Worm (Caenorhabditis elegans) whole organism, L3 larva: ENCODE results near the gene Y17G7B.18.

Experiments
- R02D3.7 ChIP-seq: fragments of 150-350 bp; optimal IDR thresholded peaks from 2 replicates; lab custom pipeline; 2014; ENCODE audit warnings: missing biosample characterization, missing genetic modification characterization
- ZK546.5 ChIP-seq: sonication (generic microtip); optimal IDR thresholded peaks from 2 replicates; lab custom pipeline; 2017; ENCODE audit warnings: missing biosample characterization, missing genetic modification characterization
- aly-2 ChIP-seq: fragments of 150-350 bp; optimal IDR thresholded peaks from 2 replicates; lab custom pipeline; 2014; ENCODE audit warnings: missing biosample characterization, missing genetic modification characterization
- ama-1 ChIP-seq: fragments of 150-350 bp; optimal IDR thresholded peaks from 2 replicates; lab custom pipeline; 2018
- ceh-16 ChIP-seq: sonication (generic microtip); optimal IDR thresholded peaks from 2 replicates; lab custom pipeline; 2017; ENCODE audit warnings: missing biosample characterization, missing genetic modification characterization
- ceh-28 ChIP-seq: fragments of 150-350 bp; optimal IDR thresholded peaks from 2 replicates; lab custom pipeline; 2014; ENCODE audit warnings: missing biosample characterization, missing genetic modification reagents, missing genetic modification characterization
- ceh-82 ChIP-seq: fragments of 150-350 bp; optimal IDR thresholded peaks from 2 replicates; lab custom pipeline; 2014; ENCODE audit warnings: missing biosample characterization, missing genetic modification characterization
- ceh-9 ChIP-seq: sonication (generic microtip); optimal IDR thresholded peaks from 2 replicates; lab custom pipeline; 2018; ENCODE audit warnings: missing biosample characterization, missing genetic modification characterization
- daf-12 ChIP-seq: fragments of 150-350 bp; optimal IDR thresholded peaks from 2 replicates; lab custom pipeline; 2014; ENCODE audit warnings: missing biosample characterization, missing genetic modification reagents, missing genetic modification characterization
- egl-27 ChIP-seq: sonication (generic microtip); optimal IDR thresholded peaks from 4 replicates; lab custom pipeline; 2017; ENCODE audit warnings: missing biosample characterization, missing genetic modification reagents, missing genetic modification characterization
- egl-5 ChIP-seq: fragments of 150-350 bp; optimal IDR thresholded peaks from 2 replicates; lab custom pipeline; 2017; ENCODE audit warnings: missing biosample characterization, missing genetic modification reagents, missing genetic modification characterization, inconsistent platforms
- elt-1 ChIP-seq: fragments of 150-350 bp; optimal IDR thresholded peaks from 2 replicates; lab custom pipeline; 2014; ENCODE audit warnings: missing biosample characterization, missing genetic modification characterization
- elt-2 ChIP-seq: sonication (generic microtip); optimal IDR thresholded peaks from 2 replicates; lab custom pipeline; 2016; ENCODE audit warnings: missing genetic modification reagents, mild to moderate bottlenecking, missing genetic modification characterization, missing compliant biosample characterization
- elt-3 ChIP-seq, 3 experiments: fragments of 150-350 bp in 1 of 3; sonication (generic microtip) in 2 of 3; optimal IDR thresholded peaks; 2 replicates in 2 of 3; 4 replicates in 1 of 3; lab custom pipeline; 2014 to 2017; ENCODE audit warnings: missing biosample characterization in 3 of 3, missing genetic modification characterization in 3 of 3
- eor-1 ChIP-seq, 2 experiments: fragments of 150-350 bp; optimal IDR thresholded peaks; 2 replicates each; lab custom pipeline; 2014 to 2018; ENCODE audit warnings: missing biosample characterization in 2 of 2, missing genetic modification characterization in 2 of 2
- fkh-10 ChIP-seq: sonication (generic microtip); optimal IDR thresholded peaks from 2 replicates; lab custom pipeline; 2017; ENCODE audit warnings: missing biosample characterization, missing genetic modification reagents, missing genetic modification characterization
- fkh-2 ChIP-seq: fragments of 150-350 bp; optimal IDR thresholded peaks from 2 replicates; lab custom pipeline; 2014; ENCODE audit warnings: missing biosample characterization, missing genetic modification reagents, missing genetic modification characterization
- hmg-11 ChIP-seq: sonication (generic microtip); optimal IDR thresholded peaks from 2 replicates; lab custom pipeline; 2016; ENCODE audit warnings: missing genetic modification characterization, missing compliant biosample characterization
- jun-1 ChIP-seq: fragments of 150-350 bp; optimal IDR thresholded peaks from 2 replicates; lab custom pipeline; 2014; ENCODE audit warnings: missing biosample characterization, missing genetic modification reagents, missing genetic modification characterization
- lin-15B ChIP-seq: fragments of 150-350 bp; optimal IDR thresholded peaks from 2 replicates; lab custom pipeline; 2014; ENCODE audit warnings: missing biosample characterization, missing genetic modification characterization
- lin-39 ChIP-seq: fragments of 150-350 bp; optimal IDR thresholded peaks from 2 replicates; lab custom pipeline; 2018; ENCODE audit warnings: missing biosample characterization, missing genetic modification reagents, missing genetic modification characterization
- lsy-12 ChIP-seq: sonication (generic microtip); optimal IDR thresholded peaks from 2 replicates; lab custom pipeline; 2016; ENCODE audit warnings: mild to moderate bottlenecking, missing genetic modification characterization, missing compliant biosample characterization
- mdl-1 ChIP-seq: fragments of 150-350 bp; optimal IDR thresholded peaks from 2 replicates; lab custom pipeline; 2014; ENCODE audit warnings: missing biosample characterization, missing genetic modification characterization
- mml-1 ChIP-seq: fragments of 150-350 bp; sonication (generic microtip); optimal IDR thresholded peaks from 3 replicates; lab custom pipeline; 2014; ENCODE audit warnings: missing biosample characterization, missing genetic modification characterization
- nfya-1 ChIP-seq: sonication (generic microtip); optimal IDR thresholded peaks from 2 replicates; lab custom pipeline; 2017; ENCODE audit warnings: missing genetic modification characterization, mild to moderate bottlenecking, missing compliant biosample characterization, antibody characterized with exemption, moderate library complexity; ENCODE audit not compliant: insufficient read depth
- nhr-11 ChIP-seq: fragments of 150-350 bp; optimal IDR thresholded peaks from 2 replicates; lab custom pipeline; 2014; ENCODE audit warnings: missing biosample characterization, missing genetic modification characterization
- nhr-12 ChIP-seq: fragments of 150-350 bp; optimal IDR thresholded peaks from 2 replicates; lab custom pipeline; 2014; ENCODE audit warnings: missing biosample characterization, missing genetic modification characterization
- nhr-23 ChIP-seq: fragments of 150-350 bp; optimal IDR thresholded peaks from 2 replicates; lab custom pipeline; 2014; ENCODE audit warnings: missing biosample characterization, missing genetic modification reagents, missing genetic modification characterization
- nhr-237 ChIP-seq: fragments of 150-350 bp; optimal IDR thresholded peaks from 2 replicates; lab custom pipeline; 2014; ENCODE audit warnings: missing biosample characterization, missing genetic modification characterization
- nhr-25 ChIP-seq: sonication (generic microtip); optimal IDR thresholded peaks from 2 replicates; lab custom pipeline; 2017; ENCODE audit warnings: missing biosample characterization, missing genetic modification characterization
- nhr-43 ChIP-seq: sonication (generic microtip); optimal IDR thresholded peaks from 2 replicates; lab custom pipeline; 2016; ENCODE audit warnings: mild to moderate bottlenecking, missing genetic modification characterization, missing compliant biosample characterization; ENCODE audit not compliant: poor library complexity, severe bottlenecking
- nhr-67 ChIP-seq: fragments of 150-350 bp; optimal IDR thresholded peaks from 2 replicates; lab custom pipeline; 2014; ENCODE audit warnings: missing biosample characterization, missing genetic modification characterization
- nhr-76 ChIP-seq: fragments of 150-350 bp; sonication (generic microtip); optimal IDR thresholded peaks from 5 replicates; lab custom pipeline; 2014; ENCODE audit warnings: missing biosample characterization, missing genetic modification characterization
- nhr-77 ChIP-seq: fragments of 150-350 bp; optimal IDR thresholded peaks from 2 replicates; lab custom pipeline; 2014; ENCODE audit warnings: missing biosample characterization, missing genetic modification characterization
- pha-4 ChIP-seq: fragments of 150-350 bp; optimal IDR thresholded peaks from 2 replicates; lab custom pipeline; 2014; ENCODE audit warnings: missing biosample characterization, missing genetic modification reagents, missing genetic modification characterization
- pqm-1 ChIP-seq: fragments of 150-350 bp; optimal IDR thresholded peaks from 2 replicates; lab custom pipeline; 2017; ENCODE audit warnings: missing biosample characterization, missing genetic modification characterization, inconsistent platforms
- skn-1 ChIP-seq: fragments of 150-350 bp; optimal IDR thresholded peaks from 2 replicates; lab custom pipeline; 2014; ENCODE audit warnings: missing biosample characterization, missing genetic modification characterization
- snpc-4 ChIP-seq: fragments of 150-350 bp; optimal IDR thresholded peaks from 2 replicates; lab custom pipeline; 2014; ENCODE audit warnings: missing biosample characterization, missing genetic modification characterization
- tbx-2 ChIP-seq: sonication (generic microtip); optimal IDR thresholded peaks from 2 replicates; lab custom pipeline; 2016; ENCODE audit warnings: mild to moderate bottlenecking, missing genetic modification characterization, missing compliant biosample characterization
- unc-39 ChIP-seq: sonication (generic microtip); optimal IDR thresholded peaks from 4 replicates; lab custom pipeline; 2017; ENCODE audit warnings: missing biosample characterization, missing genetic modification characterization
- unc-62 ChIP-seq: fragments of 150-350 bp; sonication (generic microtip); optimal IDR thresholded peaks from 4 replicates; lab custom pipeline; 2014; ENCODE audit warnings: missing biosample characterization, missing genetic modification reagents, missing genetic modification characterization
- ztf-11 ChIP-seq: fragments of 150-350 bp; optimal IDR thresholded peaks from 2 replicates; lab custom pipeline; 2014; ENCODE audit warnings: missing biosample characterization, missing genetic modification characterization
- ztf-4 ChIP-seq: fragments of 150-350 bp; optimal IDR thresholded peaks from 2 replicates; lab custom pipeline; 2014; ENCODE audit warnings: missing biosample characterization, missing genetic modification characterization

Y17G7B.18 gene

ce11 chrII:12099889-12100288 lies 7.8 kb downstream of the Y17G7B.18 start, which contains the start of gene Y17G7B.17:
Gene Y17G7B.17, minus strand, starts transcription at chrII:12099989.
- TF ChIP-seq mml-1 (tag; lab: Kevin White, UChicago) (no peak), nhr-77 (tag; lab: Kevin White, UChicago) (no peak), egl-27 (tag; lab: Kevin White, UChicago) (no peak), nhr-237 (tag; lab: Kevin White, UChicago) (no peak), skn-1 (tag; lab: Kevin White, UChicago) (no peak), pha-4 (tag; lab: Kevin White, UChicago) (peak; percentile 1), ama-1 (no peak), hmg-11 (tag; lab: Kevin White, UChicago) (peak; percentile 18), jun-1 (tag; lab: Kevin White, UChicago) (no peak), ceh-9 (no peak), egl-5 (no peak), nhr-76 (tag; lab: Kevin White, UChicago) (no peak), ZK546.5 (no peak)

ce11 chrII:12098716-12099115 lies 8.9 kb downstream of the Y17G7B.18 start:
- TF ChIP-seq mml-1 (tag; lab: Kevin White, UChicago) (no peak), ZK546.5 (no peak), fkh-10 (GFP tag; lab: Kevin White, UChicago) (no peak), ztf-11 (tag; lab: Kevin White, UChicago) (no peak), nhr-12 (tag; lab: Kevin White, UChicago) (no peak), nhr-11 (no peak), daf-12 (tag; lab: Kevin White, UChicago) (no peak)
- TF ChIP-seq, all 47 proteins: peak for 0

- TF ChIP-seq nhr-25, result peak; percentile 2
- no peak for TF ChIP-seq ceh-16 (tag; lab: Kevin White, UChicago)
- no peak for TF ChIP-seq pqm-1 (tag; lab: Kevin White, UChicago)
- no peak for TF ChIP-seq nhr-237 (tag; lab: Kevin White, UChicago)
- TF ChIP-seq ama-1, result peak; percentile 64
- TF ChIP-seq fkh-10 (GFP tag; lab: Kevin White, UChicago), result no peak
- TF ChIP-seq lin-39 (tag; lab: Kevin White, UChicago), result no peak
Measured at ce11 chrII:12095022-12095421, 12.6 kb downstream of the Y17G7B.18 start.

ce11 chrII:12089616-12090215 lies 17.9 kb downstream of the Y17G7B.18 start:
- TF ChIP-seq nhr-237 (tag; lab: Kevin White, UChicago) (no peak), hmg-11 (tag; lab: Kevin White, UChicago) (peak; percentile 93), lin-15B (tag; lab: Kevin White, UChicago) (peak; percentile 33), egl-27 (tag; lab: Kevin White, UChicago) (peak; percentile 48), unc-39 (tag; lab: Kevin White, UChicago) (no peak), nhr-43 (no peak), eor-1 (tag; optimal IDR thresholded peaks at IDR 0.05; lab: Kevin White, UChicago) (no peak), nhr-67 (tag; lab: Kevin White, UChicago) (no peak), nhr-11 (no peak), nhr-77 (tag; lab: Kevin White, UChicago) (no peak), R02D3.7 (tag; lab: Kevin White, UChicago) (peak; percentile 18), ceh-28 (tag; lab: Kevin White, UChicago) (peak; percentile 61), fkh-2 (tag; lab: Kevin White, UChicago) (no peak), skn-1 (tag; lab: Kevin White, UChicago) (peak; percentile 27), ceh-16 (tag; lab: Kevin White, UChicago) (no peak), ZK546.5 (no peak), nhr-76 (tag; lab: Kevin White, UChicago) (no peak), pqm-1 (tag; lab: Kevin White, UChicago) (peak; percentile 10), tbx-2 (no peak), lsy-12 (tag; lab: Kevin White, UChicago) (no peak), ceh-82 (no peak), mdl-1 (no peak), mml-1 (tag; lab: Kevin White, UChicago) (no peak), elt-2 (tag; lab: Kevin White, UChicago) (no peak), ztf-4 (tag; lab: Kevin White, UChicago) (peak; percentile 43), pha-4 (tag; lab: Kevin White, UChicago) (peak; percentile 65), elt-3 (tag; optimal IDR thresholded peaks at IDR 0.05; lab: Kevin White, UChicago) (no peak), jun-1 (tag; lab: Kevin White, UChicago) (peak; percentile 34), nhr-12 (tag; lab: Kevin White, UChicago) (no peak), ztf-11 (tag; lab: Kevin White, UChicago) (no peak), snpc-4 (tag; lab: Kevin White, UChicago) (no peak), nhr-23 (tag; lab: Kevin White, UChicago) (peak; percentile 55), nhr-25 (peak; percentile 81), unc-62 (GFP tag; lab: Kevin White, UChicago) (no peak), ama-1 (peak; percentile 25), daf-12 (tag; lab: Kevin White, UChicago) (no peak), nfya-1 (tag; lab: Kevin White, UChicago) (peak; percentile 75), fkh-10 (GFP tag; lab: Kevin White, UChicago) (peak; percentile 30), elt-1 (tag; lab: Kevin White, UChicago) (peak; percentile 10), aly-2 (tag; lab: Kevin White, UChicago) (no peak), lin-39 (tag; lab: Kevin White, UChicago) (peak; percentile 78)
